Worm (Caenorhabditis elegans) whole organism, midembryonic: Measurements from ENCODE around the gene nas-28.

Experiments used
- T22C8.4 ChIP-seq: fragments of 200-800 bp; sonication (Bioruptor generic); IDR thresholded peaks from 2 replicates; pipeline ENCODE4 v1.3.6; 2022; ENCODE audit warnings: missing genetic modification characterization, missing compliant biosample characterization
- cog-1 ChIP-seq: sonication (generic microtip); optimal IDR thresholded peaks from 2 replicates; lab custom pipeline; 2016; ENCODE audit warnings: missing genetic modification characterization, missing compliant biosample characterization
- flt-1 ChIP-seq: fragments of 200-800 bp; sonication (Bioruptor generic); IDR thresholded peaks from 2 replicates; pipeline ENCODE4 v1.3.6; 2022; ENCODE audit warnings: missing genetic modification characterization, missing compliant biosample characterization
- klf-2 ChIP-seq: fragments of 200-800 bp; sonication (Bioruptor generic); conservative IDR thresholded peaks from 2 replicates; pipeline ENCODE4 v1.3.6; 2022; ENCODE audit warnings: missing genetic modification reagents, missing genetic modification characterization, missing compliant biosample characterization
- tab-1 ChIP-seq: fragments of 200-800 bp; sonication (Bioruptor generic); IDR thresholded peaks from 2 replicates; pipeline ENCODE4 v1.3.6; 2022; ENCODE audit warnings: missing genetic modification characterization, missing compliant biosample characterization
- ztf-29 ChIP-seq: fragments of 200-800 bp; sonication (Bioruptor generic); IDR thresholded peaks from 2 replicates; pipeline ENCODE4 v1.3.6; 2022; ENCODE audit warnings: missing genetic modification reagents, missing genetic modification characterization, missing compliant biosample characterization

DNA sequence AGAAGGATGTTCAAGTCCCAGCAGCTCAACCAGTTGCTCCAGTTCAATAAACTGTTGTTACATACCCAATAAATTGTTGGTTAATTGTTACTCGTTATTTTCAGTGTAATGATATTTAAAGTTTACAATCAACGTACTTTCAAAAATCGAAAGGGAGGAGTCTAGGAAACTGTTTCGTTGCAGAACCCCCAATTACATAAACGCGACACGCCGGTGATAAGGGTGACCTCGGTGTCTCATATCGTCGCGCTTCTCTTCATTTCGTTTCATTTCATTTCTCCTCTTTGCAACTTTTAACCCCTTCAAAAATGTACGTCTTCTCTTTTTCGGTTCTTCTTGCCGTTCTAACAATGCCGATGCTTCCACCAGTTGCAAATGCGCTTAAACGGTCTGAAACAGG, 24.9 kb upstream of the nas-28 start, which contains the start of gene C23G10.2:
- TF ChIP-seq ztf-29 (GFP tag; lab: Robert Waterston, UW), result no peak
- TF ChIP-seq klf-2, result no peak
- no peak for TF ChIP-seq flt-1 (GFP tag; lab: Robert Waterston, UW)
- no peak for TF ChIP-seq T22C8.4 (GFP tag; lab: Robert Waterston, UW)
- TF ChIP-seq tab-1 (GFP tag; lab: Robert Waterston, UW), result no peak
- no peak for TF ChIP-seq cog-1 (tag; lab: Kevin White, UChicago)
